Fruit fly (Drosophila melanogaster) whole organism, prepupa: ENCODE measurements around the gene CG33270.
A peak's percentile ranks its signal among the peaks of the same experiment; 100 is the strongest.

Source experiments
- Blimp-1 ChIP-seq: fragments of 200-800 bp; sonication (Bioruptor generic); optimal IDR thresholded peaks from 3 replicates; lab custom pipeline; 2017; ENCODE audit warnings: missing biosample characterization, missing genetic modification characterization, mild to moderate bottlenecking, moderate library complexity, missing genetic modification reagents
- CG10631 ChIP-seq: fragments of 200-800 bp; sonication (Bioruptor generic); optimal IDR thresholded peaks from 2 replicates; lab custom pipeline; 2016; ENCODE audit warnings: missing biosample characterization, missing genetic modification characterization
- CG11294 ChIP-seq: fragments of 200-800 bp; sonication (Bioruptor generic); IDR thresholded peaks from 2 replicates; pipeline ENCODE4 v1.3.6; 2022; ENCODE audit warnings: missing biosample characterization, missing genetic modification characterization
- CG11762 ChIP-seq: fragments of 200-800 bp; sonication (Bioruptor generic); optimal IDR thresholded peaks from 3 replicates; lab custom pipeline; 2016; ENCODE audit warnings: missing biosample characterization, missing genetic modification characterization; ENCODE audit not compliant: insufficient read depth
- CG15336 ChIP-seq: fragments of 200-800 bp; sonication (Bioruptor generic); IDR thresholded peaks from 2 replicates; pipeline ENCODE4 v1.3.6; 2022; ENCODE audit warnings: missing biosample characterization, missing genetic modification characterization
- CG1621 ChIP-seq: fragments of 200-800 bp; sonication (Bioruptor generic); optimal IDR thresholded peaks from 3 replicates; lab custom pipeline; 2018; ENCODE audit warnings: missing biosample characterization, mild to moderate bottlenecking, missing genetic modification characterization
- CG16779 ChIP-seq: fragments of 200-800 bp; sonication (Bioruptor generic); optimal IDR thresholded peaks from 3 replicates; lab custom pipeline; 2017; ENCODE audit warnings: missing biosample characterization, mild to moderate bottlenecking, missing genetic modification characterization
- CG31627 ChIP-seq: fragments of 200-800 bp; sonication (Bioruptor generic); optimal IDR thresholded peaks from 3 replicates; lab custom pipeline; 2016; ENCODE audit warnings: missing biosample characterization, missing genetic modification characterization
- CG32006 ChIP-seq: fragments of 200-800 bp; sonication (Bioruptor generic); optimal IDR thresholded peaks from 3 replicates; lab custom pipeline; 2017; ENCODE audit warnings: missing biosample characterization, mild to moderate bottlenecking, missing genetic modification characterization
- CG34406 ChIP-seq: fragments of 200-800 bp; sonication (Bioruptor generic); optimal IDR thresholded peaks from 3 replicates; lab custom pipeline; 2016; ENCODE audit warnings: missing biosample characterization, missing genetic modification characterization
- CG3919 ChIP-seq: fragments of 200-800 bp; sonication (Bioruptor generic); optimal IDR thresholded peaks from 3 replicates; lab custom pipeline; 2016; ENCODE audit warnings: missing biosample characterization, missing genetic modification characterization
- CG4318 ChIP-seq: fragments of 200-800 bp; sonication (Bioruptor generic); optimal IDR thresholded peaks from 3 replicates; lab custom pipeline; 2017; ENCODE audit warnings: missing biosample characterization, mild to moderate bottlenecking, missing genetic modification characterization
- CG6163 ChIP-seq: fragments of 200-800 bp; sonication (Bioruptor generic); IDR thresholded peaks from 3 replicates; pipeline ENCODE4 v1.3.6; 2022; ENCODE audit warnings: missing biosample characterization, missing genetic modification characterization
- CG6808 ChIP-seq: fragments of 200-800 bp; sonication (Bioruptor generic); optimal IDR thresholded peaks from 3 replicates; lab custom pipeline; 2017; ENCODE audit warnings: missing biosample characterization, missing genetic modification characterization, mild to moderate bottlenecking, moderate library complexity, missing genetic modification reagents
- CG7368 ChIP-seq: fragments of 200-800 bp; sonication (Bioruptor generic); optimal IDR thresholded peaks from 3 replicates; lab custom pipeline; 2016; ENCODE audit warnings: missing biosample characterization, missing genetic modification characterization
- CG8119 ChIP-seq: fragments of 200-800 bp; sonication (Bioruptor generic); IDR thresholded peaks from 3 replicates; pipeline ENCODE4 v1.3.6; 2022; ENCODE audit warnings: missing biosample characterization, missing genetic modification characterization
- CG8319 ChIP-seq: fragments of 200-800 bp; sonication (Bioruptor generic); optimal IDR thresholded peaks from 3 replicates; lab custom pipeline; 2016; ENCODE audit warnings: missing biosample characterization, missing genetic modification characterization
- CG8632 ChIP-seq: fragments of 200-800 bp; sonication (Bioruptor generic); optimal IDR thresholded peaks from 3 replicates; lab custom pipeline; 2016; ENCODE audit warnings: missing biosample characterization, missing genetic modification characterization
- Eip75B ChIP-seq: fragments of 200-800 bp; sonication (Bioruptor generic); optimal IDR thresholded peaks from 3 replicates; lab custom pipeline; 2016; ENCODE audit warnings: missing biosample characterization, missing genetic modification characterization
- Ets21C ChIP-seq: fragments of 200-800 bp; sonication (Bioruptor generic); optimal IDR thresholded peaks from 3 replicates; lab custom pipeline; 2016; ENCODE audit warnings: missing biosample characterization, missing genetic modification characterization
- Gug ChIP-seq: fragments of 200-800 bp; sonication (Bioruptor generic); IDR thresholded peaks from 2 replicates; pipeline ENCODE4 v1.3.6; 2022; ENCODE audit warnings: missing biosample characterization, missing genetic modification characterization
- Hr4 ChIP-seq: fragments of 200-800 bp; sonication (Bioruptor generic); optimal IDR thresholded peaks from 3 replicates; lab custom pipeline; 2016; ENCODE audit warnings: missing biosample characterization, missing genetic modification characterization
- Met ChIP-seq: fragments of 200-800 bp; sonication (Bioruptor generic); optimal IDR thresholded peaks from 3 replicates; lab custom pipeline; 2016; ENCODE audit warnings: missing biosample characterization, missing genetic modification characterization
- Smox ChIP-seq: fragments of 200-800 bp; sonication (Bioruptor generic); optimal IDR thresholded peaks from 3 replicates; lab custom pipeline; 2016; ENCODE audit warnings: missing biosample characterization, missing genetic modification characterization
- Sox102F ChIP-seq: fragments of 200-800 bp; sonication (Bioruptor generic); optimal IDR thresholded peaks from 2 replicates; lab custom pipeline; 2016; ENCODE audit warnings: missing biosample characterization, mild to moderate bottlenecking, missing genetic modification characterization
- Sox14 ChIP-seq: fragments of 200-800 bp; sonication (Bioruptor generic); optimal IDR thresholded peaks from 3 replicates; lab custom pipeline; 2016; ENCODE audit warnings: missing biosample characterization, missing genetic modification characterization
- eg ChIP-seq: fragments of 200-800 bp; sonication (Bioruptor generic); IDR thresholded peaks from 3 replicates; pipeline ENCODE4 v1.3.6; 2022; ENCODE audit warnings: missing biosample characterization, missing genetic modification characterization
- esn ChIP-seq: fragments of 200-800 bp; sonication (Bioruptor generic); optimal IDR thresholded peaks from 2 replicates; lab custom pipeline; 2016; ENCODE audit warnings: missing biosample characterization, mild to moderate bottlenecking, missing genetic modification characterization, moderate library complexity
- fd59A ChIP-seq: fragments of 200-800 bp; sonication (Bioruptor generic); optimal IDR thresholded peaks from 2 replicates; lab custom pipeline; 2017; ENCODE audit warnings: missing biosample characterization, mild to moderate bottlenecking, missing genetic modification characterization, missing genetic modification reagents
- fd85E ChIP-seq: fragments of 200-800 bp; sonication (Bioruptor generic); optimal IDR thresholded peaks from 3 replicates; lab custom pipeline; 2016; ENCODE audit warnings: missing biosample characterization, missing genetic modification characterization
- fkh ChIP-seq: fragments of 200-800 bp; sonication (Bioruptor generic); optimal IDR thresholded peaks from 3 replicates; lab custom pipeline; 2017; ENCODE audit warnings: missing biosample characterization, mild to moderate bottlenecking, missing genetic modification characterization, moderate library complexity
- net ChIP-seq: fragments of 200-800 bp; sonication (Bioruptor generic); optimal IDR thresholded peaks from 3 replicates; lab custom pipeline; 2016; ENCODE audit warnings: missing biosample characterization, missing genetic modification characterization
- topi ChIP-seq: fragments of 200-800 bp; sonication (Bioruptor generic); optimal IDR thresholded peaks from 3 replicates; lab custom pipeline; 2016; ENCODE audit warnings: missing biosample characterization, missing genetic modification characterization
- vri ChIP-seq: fragments of 200-800 bp; sonication (Bioruptor generic); optimal IDR thresholded peaks from 3 replicates; lab custom pipeline; 2016; ENCODE audit warnings: missing biosample characterization, mild to moderate bottlenecking, missing genetic modification characterization

The CG33270 gene

DNA sequence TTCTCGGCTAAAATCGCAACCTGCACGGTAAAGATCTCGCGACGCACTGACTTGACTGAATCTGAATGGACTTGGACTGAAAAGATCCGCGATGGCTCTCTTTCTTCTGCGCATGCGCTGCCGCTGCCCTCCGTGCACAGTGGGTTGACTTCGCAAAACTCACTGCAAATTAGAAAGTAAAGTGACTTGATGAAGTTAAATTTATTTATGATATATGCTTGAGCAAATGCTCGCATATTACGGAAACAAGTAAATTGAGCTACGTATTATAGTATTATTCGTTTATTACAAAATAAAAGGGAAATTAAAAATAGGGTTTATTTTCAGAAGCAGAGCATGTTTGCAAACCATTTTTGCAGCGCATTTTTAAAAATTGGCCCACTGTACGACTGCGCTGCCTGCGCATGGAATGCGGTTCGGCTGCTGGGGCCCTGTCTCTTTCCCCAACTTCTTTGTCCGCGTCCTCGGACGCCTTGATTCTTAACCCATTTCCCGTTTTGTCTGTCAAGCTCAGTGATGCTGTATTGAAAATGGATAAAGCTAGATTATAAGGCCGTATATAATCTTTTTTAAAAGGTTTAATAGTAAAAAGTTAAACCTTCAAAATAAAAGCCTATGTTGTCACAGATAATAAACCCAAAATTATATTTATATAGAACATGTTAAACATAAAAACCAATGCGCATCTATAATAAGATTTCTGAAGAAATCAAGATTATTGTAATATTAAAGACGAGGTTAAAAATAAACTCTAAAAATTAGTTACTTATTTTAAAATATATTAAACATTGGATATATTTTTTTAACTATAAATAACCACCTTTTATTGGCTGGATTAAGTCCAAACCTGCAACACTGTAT is 9.5 kb upstream of the CG33270 start, which contains the start of gene rt (continued):
- TF ChIP-seq fd59A (GFP tag; lab: Kevin White, UChicago) (peak; percentile 90), Sox102F (peak; percentile 78), CG6163 (peak; percentile 78; the same call in 2 of the 3 replicates), CG4318 (GFP tag; lab: Kevin White, UChicago) (peak; percentile 61), CG6808 (peak; percentile 90), fkh (no peak), fd85E (GFP tag; lab: Kevin White, UChicago) (no peak), CG8119 (GFP tag; lab: Robert Waterston, UW) (peak; percentile 83), CG1621 (tag; lab: Kevin White, UChicago) (peak; percentile 88), CG3919 (GFP tag; lab: Kevin White, UChicago) (peak; percentile 79), Eip75B (GFP tag; lab: Kevin White, UChicago) (peak; percentile 85), CG8632 (GFP tag; lab: Kevin White, UChicago) (peak; percentile 70), CG7368 (peak; percentile 84), Sox14 (GFP tag; lab: Kevin White, UChicago) (peak; percentile 88), Ets21C (GFP tag; lab: Kevin White, UChicago) (peak; percentile 73), eg (GFP tag; lab: Robert Waterston, UW) (peak; percentile 74; the same call in 2 of the 3 replicates), net (GFP tag; lab: Kevin White, UChicago) (peak; percentile 84), CG31627 (GFP tag; lab: Kevin White, UChicago) (peak; percentile 75), vri (peak; percentile 51), Smox (GFP tag; lab: Kevin White, UChicago) (peak; percentile 78)

DNA sequence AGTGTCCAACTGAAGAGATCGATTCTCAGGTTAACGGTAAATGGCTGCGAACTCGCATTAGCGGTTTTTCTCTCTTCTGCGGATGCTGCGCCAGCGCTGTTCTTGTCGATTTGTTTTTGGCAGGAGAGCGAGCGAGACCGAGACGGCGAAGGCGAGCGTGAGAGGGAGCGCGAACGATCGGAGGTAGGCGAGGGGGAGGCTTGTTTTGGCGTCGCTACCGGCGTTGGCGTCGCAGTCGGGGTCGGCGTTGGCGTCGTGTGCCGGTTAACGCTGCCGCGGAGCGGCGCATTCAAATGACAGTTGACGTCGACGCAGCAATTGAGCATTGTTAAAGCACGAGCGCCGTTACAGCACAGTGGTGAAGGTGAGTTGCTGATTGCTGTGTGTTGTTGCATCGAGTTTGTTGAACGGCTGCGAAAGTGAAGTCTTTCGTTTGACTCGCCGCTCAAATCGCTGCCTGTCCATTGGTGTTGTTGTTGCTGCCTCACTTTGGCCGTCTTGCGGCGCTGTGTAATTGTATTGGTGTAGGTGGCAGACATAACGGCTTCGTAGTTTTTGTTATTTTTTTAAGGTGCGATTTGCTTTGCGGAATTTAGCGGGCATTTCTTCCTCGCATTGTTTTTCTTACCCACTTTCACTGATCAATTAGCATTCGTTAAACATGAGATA is 8.5 kb upstream of the CG33270 start:
- TF ChIP-seq Blimp-1 (GFP tag; lab: Kevin White, UChicago) (peak; percentile 87), CG1621 (tag; lab: Kevin White, UChicago) (no peak), CG8319 (GFP tag; lab: Kevin White, UChicago) (no peak), fd85E (GFP tag; lab: Kevin White, UChicago) (no peak), topi (GFP tag; lab: Kevin White, UChicago) (no peak), CG11762 (GFP tag; lab: Kevin White, UChicago) (no peak), CG15336 (GFP tag; lab: Robert Waterston, UW) (peak; percentile 49; the same call in 1 of the 2 replicates), vri (peak; percentile 7), CG34406 (GFP tag; lab: Kevin White, UChicago) (no peak), eg (GFP tag; lab: Robert Waterston, UW) (no peak)

DNA sequence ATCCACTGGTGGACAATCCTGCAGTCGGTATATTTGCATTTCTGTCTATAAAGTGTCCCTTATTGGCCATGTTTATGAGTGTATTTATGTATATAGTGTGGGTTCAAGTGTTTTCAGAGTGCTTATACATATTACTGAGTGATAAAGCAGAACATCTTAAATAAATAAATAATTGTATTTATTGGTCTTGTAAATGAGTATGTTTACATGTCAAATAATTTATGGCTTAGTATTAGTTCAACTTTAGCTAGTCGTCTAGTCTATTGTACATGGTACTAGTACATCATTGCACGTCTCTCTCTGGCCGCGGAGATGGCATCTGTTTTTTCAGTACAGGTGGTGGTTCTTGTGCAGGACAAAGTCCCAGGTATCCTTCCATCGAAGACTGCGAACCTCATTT is 5.5 kb upstream of the CG33270 start, which contains the start of gene CG32086:
Gene CG32086 (minus strand): TSS at position 101 of the 400 bp plus-strand sequence.
- no peak for TF ChIP-seq CG6808
- TF ChIP-seq topi (GFP tag; lab: Kevin White, UChicago) = no peak
- no peak for TF ChIP-seq CG10631
- TF ChIP-seq Sox14 (GFP tag; lab: Kevin White, UChicago) = no peak
- TF ChIP-seq Hr4 (GFP tag; lab: Kevin White, UChicago) = no peak
- TF ChIP-seq CG16779 (tag; lab: Kevin White, UChicago) = no peak
- TF ChIP-seq Ets21C (GFP tag; lab: Kevin White, UChicago) = no peak
- TF ChIP-seq fkh = no peak
- no peak for TF ChIP-seq Sox102F
- TF ChIP-seq Met = no peak
- TF ChIP-seq CG6163 = no peak
- no peak for TF ChIP-seq Blimp-1 (GFP tag; lab: Kevin White, UChicago)
- no peak for TF ChIP-seq esn (GFP tag; lab: Kevin White, UChicago)
- no peak for TF ChIP-seq CG11294 (GFP tag; lab: Robert Waterston, UW)
- no peak for TF ChIP-seq CG32006 (GFP tag; lab: Kevin White, UChicago)
- no peak for TF ChIP-seq CG3919 (GFP tag; lab: Kevin White, UChicago)
- no peak for TF ChIP-seq Gug (GFP tag; lab: Robert Waterston, UW)
